Worm (Caenorhabditis elegans): ENCODE data around the gene F57C2.5.

Gene F57C2.5

DNA sequence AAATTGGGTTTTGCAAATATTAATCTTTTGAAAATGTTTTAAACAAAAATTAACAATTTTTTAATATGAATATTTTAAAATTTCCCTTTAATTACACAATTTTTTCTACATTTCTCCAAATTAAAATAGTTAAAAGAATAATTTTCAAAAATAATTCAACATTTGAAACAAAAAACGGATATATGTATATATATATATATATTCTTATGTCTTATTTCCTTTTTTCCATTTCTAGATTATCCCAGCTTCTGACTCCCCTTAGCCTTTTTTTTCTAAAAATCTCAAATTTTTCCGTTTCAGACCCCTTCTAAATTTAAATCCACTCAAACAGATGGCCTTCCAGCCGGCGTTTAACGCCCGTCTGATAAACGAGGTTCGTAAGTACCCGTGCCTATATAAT, 45.3 kb upstream of the F57C2.5 start, which contains the start of gene madf-5:
Gene madf-5, plus strand, starts transcription at position 301 of the 400 bp plus-strand sequence.
- TF ChIP-seq C38D4.7 (GFP tag; optimal IDR thresholded peaks at IDR 0.05) (no peak), gmeb-2 (tag; optimal IDR thresholded peaks at IDR 0.05) (no peak), sox-2 (GFP tag; IDR thresholded peaks at IDR 0.05) (no peak), tbx-2 (tag; optimal IDR thresholded peaks at IDR 0.05) (no peak), unc-3 (GFP tag; conservative IDR thresholded peaks at IDR 0.05) (no peak), unc-3 (tag; optimal IDR thresholded peaks at IDR 0.05) (no peak), ceh-19 (GFP tag; optimal IDR thresholded peaks at IDR 0.05) (no peak), hlh-6 (tag; optimal IDR thresholded peaks at IDR 0.05) (no peak), ceh-24 (tag; optimal IDR thresholded peaks at IDR 0.05) (no peak), ceh-31 (tag; optimal IDR thresholded peaks at IDR 0.05) (no peak), sox-4 (tag; optimal IDR thresholded peaks at IDR 0.05) (no peak), madf-2 (tag; optimal IDR thresholded peaks at IDR 0.05) (no peak), lim-6 (tag; optimal IDR thresholded peaks at IDR 0.05) (no peak), nhr-11 (tag; optimal IDR thresholded peaks at IDR 0.05) (no peak), nfya-1 (tag; optimal IDR thresholded peaks at IDR 0.05) (no peak), hlh-13 (GFP tag; optimal IDR thresholded peaks at IDR 0.05) (no peak), elt-2 (tag; optimal IDR thresholded peaks at IDR 0.05) (no peak), sdc-2 (tag; optimal IDR thresholded peaks at IDR 0.05) (no peak), nhr-232 (tag; optimal IDR thresholded peaks at IDR 0.05) (no peak), elt-4 (tag; optimal IDR thresholded peaks at IDR 0.05) (no peak), npax-4 (tag; optimal IDR thresholded peaks at IDR 0.05) (no peak)

DNA sequence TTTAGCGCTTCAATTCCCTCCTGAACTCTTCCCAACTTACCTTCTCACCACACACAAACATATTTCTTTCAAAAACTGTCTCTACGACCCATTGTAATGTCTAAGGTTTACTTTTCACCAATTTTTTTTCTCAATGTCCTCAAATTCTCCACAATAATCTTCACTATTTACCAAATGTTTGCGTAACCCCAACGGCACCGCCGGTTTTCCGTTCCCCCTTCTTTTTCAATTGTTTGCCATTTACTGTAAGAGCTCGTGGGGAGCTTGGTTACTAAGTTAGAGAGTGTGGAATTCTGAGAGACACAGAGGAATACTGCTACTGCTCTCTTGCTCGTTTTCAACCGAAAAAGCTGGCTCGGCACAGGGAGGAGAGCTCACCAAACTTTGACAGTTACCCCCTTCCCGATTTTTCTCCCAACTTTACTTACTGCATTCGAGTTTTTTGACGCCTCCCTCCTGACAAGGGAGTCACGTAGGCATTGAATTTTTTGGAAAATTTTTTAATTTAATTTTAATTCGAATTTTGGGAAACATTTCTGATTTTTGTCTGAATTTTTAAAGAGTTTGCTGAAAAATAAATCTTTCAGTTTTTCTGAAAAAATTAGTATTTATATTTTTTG, 42.6 kb upstream of the F57C2.5 start:
- TF ChIP-seq ceh-45 (GFP tag; IDR thresholded peaks at IDR 0.05) (no peak), syd-9 (tag; optimal IDR thresholded peaks at IDR 0.05) (no peak), ets-4 (tag; optimal IDR thresholded peaks at IDR 0.05) (no peak), ceh-19 (GFP tag; optimal IDR thresholded peaks at IDR 0.05) (no peak), ceh-6 (GFP tag; optimal IDR thresholded peaks at IDR 0.05) (no peak), T23F11.4 (GFP tag; optimal IDR thresholded peaks at IDR 0.05) (no peak), zip-5 (tag; optimal IDR thresholded peaks at IDR 0.05) (no peak), pag-3 (tag; optimal IDR thresholded peaks at IDR 0.05; ENCODE audit: borderline replicate concordance) (no peak), dve-1 (tag; optimal IDR thresholded peaks at IDR 0.05) (no peak), hlh-13 (GFP tag; optimal IDR thresholded peaks at IDR 0.05) (no peak), K02D7.2 (tag; optimal IDR thresholded peaks at IDR 0.05) (no peak), pax-1 (tag; optimal IDR thresholded peaks at IDR 0.05) (no peak), ztf-16 (tag; optimal IDR thresholded peaks at IDR 0.05) (no peak)

DNA sequence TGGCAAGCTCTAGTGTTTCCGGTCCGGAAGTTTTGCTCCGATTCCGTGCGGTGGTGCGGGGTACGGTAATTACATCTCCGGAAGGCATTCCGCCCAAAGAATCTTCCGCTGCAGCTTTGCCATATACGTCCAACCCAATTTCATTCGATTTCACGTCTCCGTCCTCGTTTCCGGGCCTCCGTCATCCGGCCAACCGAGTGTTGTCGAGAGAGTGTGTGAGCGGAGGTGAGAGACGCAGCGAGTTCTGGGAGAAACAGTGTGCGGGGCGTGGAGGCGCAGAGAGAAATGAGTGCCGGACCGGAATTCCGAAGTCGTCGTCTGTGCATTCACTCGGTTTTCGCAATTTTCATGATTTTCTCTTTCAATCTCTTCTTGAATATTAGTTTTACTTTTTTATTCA, 41.3 kb upstream of the F57C2.5 start:
- TF ChIP-seq ceh-48 (tag; optimal IDR thresholded peaks at IDR 0.05) (no peak), ceh-31 (tag; optimal IDR thresholded peaks at IDR 0.05) (peak; percentile 54), fkh-10 (GFP tag; optimal IDR thresholded peaks at IDR 0.05) (peak; percentile 34), Y22D7AL.16 (tag; optimal IDR thresholded peaks at IDR 0.05) (no peak), zip-5 (tag; optimal IDR thresholded peaks at IDR 0.05) (no peak), ttx-3 (tag; optimal IDR thresholded peaks at IDR 0.05) (no peak), elt-2 (tag; optimal IDR thresholded peaks at IDR 0.05) (no peak), ceh-30 (tag; optimal IDR thresholded peaks at IDR 0.05) (no peak), pax-1 (tag; optimal IDR thresholded peaks at IDR 0.05) (no peak), unc-3 (GFP tag; conservative IDR thresholded peaks at IDR 0.05) (no peak), unc-3 (tag; optimal IDR thresholded peaks at IDR 0.05) (no peak), nhr-232 (tag; optimal IDR thresholded peaks at IDR 0.05) (no peak), unc-42 (tag; optimal IDR thresholded peaks at IDR 0.05) (peak; percentile 86), hlh-8 (tag; optimal IDR thresholded peaks at IDR 0.05) (no peak)
